Fruit fly (Drosophila melanogaster): ENCODE results near the gene FoxK.

The FoxK gene

DNA sequence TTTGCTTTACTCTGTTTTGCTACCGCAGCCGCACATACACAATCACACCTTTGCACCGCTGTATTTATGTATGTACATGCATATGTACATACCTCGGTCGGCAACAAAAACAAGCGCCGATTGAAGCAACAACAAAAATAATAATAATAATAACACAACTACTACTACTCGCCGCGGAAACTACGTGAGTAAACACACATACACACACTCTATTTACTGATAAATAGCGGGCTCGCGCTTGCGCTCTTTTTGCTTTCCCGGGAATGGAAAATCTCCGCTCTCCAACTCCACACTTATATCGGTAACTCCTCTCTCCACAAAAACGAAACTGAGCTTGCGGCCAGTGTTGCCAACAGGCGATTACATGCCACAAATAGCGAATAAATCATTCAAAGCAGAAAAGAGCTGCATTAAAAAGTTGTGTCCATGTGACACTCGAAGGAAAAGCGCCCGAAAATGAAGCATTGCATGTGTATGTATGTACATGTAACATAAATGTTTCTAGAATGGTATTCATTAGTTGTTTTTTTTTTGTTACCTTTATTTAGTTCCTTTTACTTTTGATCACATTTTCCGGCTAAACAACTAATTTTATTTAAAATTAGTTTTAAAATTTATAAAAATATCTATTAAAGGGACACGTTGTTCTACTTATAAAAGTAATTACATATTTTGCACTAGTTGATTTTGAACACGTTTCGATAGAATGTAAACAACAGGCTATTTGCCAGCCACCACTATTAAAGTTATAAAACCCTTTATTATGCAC is 1.8 kb downstream of the FoxK start (continued):
- TF ChIP-seq Ptx1 (GFP tag; IDR thresholded peaks at IDR 0.05), result no peak
- TF ChIP-seq gem (tag; optimal IDR thresholded peaks at IDR 0.05), result peak; percentile 63
- peak; percentile 12 for TF ChIP-seq CG4424 (GFP tag; optimal IDR thresholded peaks at IDR 0.05)
- TF ChIP-seq pzg (GFP tag; optimal IDR thresholded peaks at IDR 0.05), result peak; percentile 14
- TF ChIP-seq CG7786 (GFP tag; optimal IDR thresholded peaks at IDR 0.05), result peak; percentile 59
- TF ChIP-seq row (GFP tag; IDR thresholded peaks at IDR 0.05), result peak; percentile 43
- no peak for TF ChIP-seq vnd (GFP tag; IDR thresholded peaks at IDR 0.05; ENCODE audit: partially characterized antibody)
- TF ChIP-seq CG6689 (GFP tag; IDR thresholded peaks at IDR 0.05), result peak; percentile 61
- TF ChIP-seq Ssrp (tag; optimal IDR thresholded peaks at IDR 0.05), result peak; percentile 2
- peak; percentile 44 for TF ChIP-seq dmrt11E (tag; optimal IDR thresholded peaks at IDR 0.05)
- TF ChIP-seq CG2678 (tag; optimal IDR thresholded peaks at IDR 0.05), result peak; percentile 84
- TF ChIP-seq crc (GFP tag; optimal IDR thresholded peaks at IDR 0.05), result peak; percentile 64
- TF ChIP-seq Eip74EF (GFP tag; optimal IDR thresholded peaks at IDR 0.05), result peak in 1 of 2 experiments; percentile 75
- 0 out of 3 replicates have a peak, but pooled peaks have one; percentile 66 for TF ChIP-seq C15 (GFP tag; IDR thresholded peaks at IDR 0.05)
- no peak for TF ChIP-seq Gug (GFP tag; IDR thresholded peaks at IDR 0.05)
- no peak for TF ChIP-seq CG43689 (GFP tag; IDR thresholded peaks at IDR 0.05)
- TF ChIP-seq Hr39 (optimal IDR thresholded peaks at IDR 0.05), result no peak
- TF ChIP-seq CG16813 (GFP tag; IDR thresholded peaks at IDR 0.05; ENCODE audit: partially characterized antibody), result no peak
- TF ChIP-seq CoRest (tag; optimal IDR thresholded peaks at IDR 0.05), result peak; percentile 46
- no peak for TF ChIP-seq wor (GFP tag; IDR thresholded peaks at IDR 0.05)
- TF ChIP-seq Doc2 (GFP tag; IDR thresholded peaks at IDR 0.05), result no peak
- TF ChIP-seq knrl (GFP tag; IDR thresholded peaks at IDR 0.05; ENCODE audit: partially characterized antibody), result no peak
- TF ChIP-seq Fer2 (tag; optimal IDR thresholded peaks at IDR 0.05), result peak; percentile 51
- no peak for TF ChIP-seq lov (optimal IDR thresholded peaks at IDR 0.05)
- peak; percentile 84; the same call in 2 of the 3 replicates for TF ChIP-seq lov (GFP tag; IDR thresholded peaks at IDR 0.05)
- peak; percentile 80 for TF ChIP-seq seq (GFP tag; IDR thresholded peaks at IDR 0.05)
- no peak for TF ChIP-seq Dfd (GFP tag; optimal IDR thresholded peaks at IDR 0.05)
- TF ChIP-seq Dad (GFP tag; optimal IDR thresholded peaks at IDR 0.05), result peak; percentile 60
- peak; percentile 7 for TF ChIP-seq Mad (GFP tag; optimal IDR thresholded peaks at IDR 0.05)
- no peak for TF ChIP-seq CG32772 (GFP tag; IDR thresholded peaks at IDR 0.05)
- TF ChIP-seq jing (GFP tag; optimal IDR thresholded peaks at IDR 0.05), result no peak
- TF ChIP-seq unpg (GFP tag; optimal IDR thresholded peaks at IDR 0.05), result peak; percentile 61
- TF ChIP-seq lilli (GFP tag; optimal IDR thresholded peaks at IDR 0.05), result no peak
- TF ChIP-seq HLHmδ (GFP tag; optimal IDR thresholded peaks at IDR 0.05), result peak; percentile 81
- peak; percentile 37 for TF ChIP-seq CG8944 (GFP tag; optimal IDR thresholded peaks at IDR 0.05)
- TF ChIP-seq CG15269 (tag; optimal IDR thresholded peaks at IDR 0.05), result peak; percentile 62
- TF ChIP-seq pho (GFP tag; optimal IDR thresholded peaks at IDR 0.05), result peak; percentile 69
- no peak for TF ChIP-seq bowl (GFP tag; IDR thresholded peaks at IDR 0.05)
- TF ChIP-seq CG12942 (GFP tag; optimal IDR thresholded peaks at IDR 0.05), result peak; percentile 44
- TF ChIP-seq mld (GFP tag; IDR thresholded peaks at IDR 0.05; ENCODE audit: partially characterized antibody), result no peak
- peak; percentile 74 for TF ChIP-seq Meics (GFP tag; optimal IDR thresholded peaks at IDR 0.05)
- TF ChIP-seq NfI (GFP tag; optimal IDR thresholded peaks at IDR 0.05), result peak; percentile 65
- peak; percentile 88 for TF ChIP-seq CG15696 (tag; optimal IDR thresholded peaks at IDR 0.05)
- no peak for TF ChIP-seq sna (GFP tag; IDR thresholded peaks at IDR 0.05; ENCODE audit: partially characterized antibody)
- peak; percentile 35 for TF ChIP-seq HmgD (GFP tag; optimal IDR thresholded peaks at IDR 0.05)
- TF ChIP-seq CG10462 (GFP tag; optimal IDR thresholded peaks at IDR 0.05), result no peak
- TF ChIP-seq pum (GFP tag; optimal IDR thresholded peaks at IDR 0.05), result peak; percentile 40
- no peak for TF ChIP-seq zfh2 (GFP tag; optimal IDR thresholded peaks at IDR 0.05)
- peak; percentile 74 for TF ChIP-seq CG3281 (GFP tag; optimal IDR thresholded peaks at IDR 0.05)
- TF ChIP-seq tgo (GFP tag; IDR thresholded peaks at IDR 0.05), result peak; percentile 27; the same call in 1 of the 3 replicates
